Worm (Caenorhabditis elegans) whole organism, early embryonic: Measurements from ENCODE around the gene K07G6.1.

Experiments used
- B0310.2 ChIP-seq: sonication (generic microtip); optimal IDR thresholded peaks from 2 replicates; lab custom pipeline; 2016; ENCODE audit warnings: mild to moderate bottlenecking, missing genetic modification characterization, missing compliant biosample characterization
- aly-1 ChIP-seq: sonication (generic microtip); optimal IDR thresholded peaks from 2 replicates; lab custom pipeline; 2016; ENCODE audit warnings: missing genetic modification characterization, missing compliant biosample characterization
- ama-1 ChIP-seq: fragments of 150-350 bp; optimal IDR thresholded peaks from 2 replicates; lab custom pipeline; 2014
- flt-1 ChIP-seq: fragments of 200-800 bp; sonication (Bioruptor generic); IDR thresholded peaks from 2 replicates; pipeline ENCODE4 v1.3.6; 2022; ENCODE audit warnings: missing genetic modification characterization, missing compliant biosample characterization
- hmbx-1 ChIP-seq: sonication (generic microtip); optimal IDR thresholded peaks from 2 replicates; lab custom pipeline; 2016; ENCODE audit warnings: mild to moderate bottlenecking, missing genetic modification characterization, missing compliant biosample characterization
- hnd-1 ChIP-seq: sonication (generic microtip); optimal IDR thresholded peaks from 2 replicates; lab custom pipeline; 2016; ENCODE audit warnings: missing genetic modification characterization, missing compliant biosample characterization
- scrt-1 ChIP-seq: fragments of 200-800 bp; sonication (Bioruptor generic); IDR thresholded peaks from 2 replicates; pipeline ENCODE4 v1.3.6; 2022; ENCODE audit warnings: missing genetic modification characterization, missing compliant biosample characterization
- sea-1 ChIP-seq: fragments of 200-800 bp; sonication (Bioruptor generic); conservative IDR thresholded peaks from 2 replicates; pipeline ENCODE4 v1.3.6; 2022; ENCODE audit warnings: missing genetic modification characterization, missing compliant biosample characterization

ce11 chrII:1724314-1724713 lies 17.0 kb upstream of the K07G6.1 start, which contains the start of gene fbxb-11:
- TF ChIP-seq ama-1 (lab: Kevin White, UChicago) (no peak), aly-1 (no peak), scrt-1 (GFP tag; lab: Robert Waterston, UW) (no peak), hmbx-1 (tag; lab: Kevin White, UChicago) (no peak), hnd-1 (tag; lab: Kevin White, UChicago) (no peak), B0310.2 (tag; lab: Kevin White, UChicago) (no peak), flt-1 (GFP tag; lab: Robert Waterston, UW) (no peak), sea-1 (GFP tag; lab: Robert Waterston, UW) (no peak)
